Worm (Caenorhabditis elegans) whole organism, late embryonic: ENCODE results near the gene sec-31.

Experiments
- K09A11.1 ChIP-seq: sonication (generic microtip); optimal IDR thresholded peaks from 2 replicates; lab custom pipeline; 2017; ENCODE audit warnings: antibody characterized with exemption, mild to moderate bottlenecking, missing genetic modification characterization, missing compliant biosample characterization; ENCODE audit not compliant: insufficient read depth
- lin-11 ChIP-seq: fragments of 200-800 bp; sonication (Bioruptor generic); optimal IDR thresholded peaks from 2 replicates; lab custom pipeline; 2018; ENCODE audit warnings: mild to moderate bottlenecking, missing genetic modification characterization, missing compliant biosample characterization
- syd-9 ChIP-seq: sonication (generic microtip); optimal IDR thresholded peaks from 2 replicates; lab custom pipeline; 2016; ENCODE audit warnings: mild to moderate bottlenecking, missing genetic modification characterization, moderate library complexity, missing compliant biosample characterization

DNA sequence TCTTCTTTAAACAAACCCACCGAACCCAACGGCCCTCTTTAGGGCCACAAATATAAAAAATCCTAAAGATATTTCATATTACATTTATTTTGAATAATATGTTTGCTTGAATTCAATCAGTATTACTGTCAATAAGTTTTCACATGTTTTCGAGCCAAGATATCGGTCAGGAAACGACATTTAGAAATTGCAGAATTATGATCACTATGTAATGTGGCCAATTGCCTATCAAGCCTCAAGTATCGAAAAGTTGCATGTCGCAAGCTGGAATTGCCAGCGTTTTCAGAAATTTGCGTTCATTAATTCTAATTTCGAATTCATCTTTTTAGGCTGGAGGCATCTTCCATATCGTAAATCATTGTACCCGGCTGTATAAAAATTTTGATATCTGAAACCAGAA is 29.9 kb upstream of the sec-31 start:
- TF ChIP-seq syd-9 (tag; lab: Kevin White, UChicago) (no peak), K09A11.1 (tag; lab: Kevin White, UChicago) (no peak), lin-11 (tag; lab: Kevin White, UChicago) (no peak)
